Worm (Caenorhabditis elegans) whole organism, L1 larva: ENCODE measurements around the gene K07E8.7.

Source experiments
- C04F5.9 ChIP-seq: sonication (generic microtip); optimal IDR thresholded peaks from 2 replicates; lab custom pipeline; 2016; ENCODE audit warnings: missing genetic modification characterization, missing compliant biosample characterization
- C16A3.4 ChIP-seq: fragments of 150-350 bp; optimal IDR thresholded peaks from 2 replicates; lab custom pipeline; 2014; ENCODE audit warnings: missing biosample characterization, missing genetic modification characterization
- F16B12.6 ChIP-seq: fragments of 150-350 bp; optimal IDR thresholded peaks from 2 replicates; lab custom pipeline; 2014; ENCODE audit warnings: missing biosample characterization, missing genetic modification characterization
- blmp-1 ChIP-seq: fragments of 150-350 bp; optimal IDR thresholded peaks from 2 replicates; lab custom pipeline; 2014; ENCODE audit warnings: missing biosample characterization, missing genetic modification characterization
- ceh-63 ChIP-seq: fragments of 200-800 bp; sonication (Bioruptor generic); optimal IDR thresholded peaks from 2 replicates; lab custom pipeline; 2018; ENCODE audit warnings: mild to moderate bottlenecking, missing genetic modification characterization, missing compliant biosample characterization
- ceh-90 ChIP-seq: sonication (generic microtip); optimal IDR thresholded peaks from 2 replicates; lab custom pipeline; 2016; ENCODE audit warnings: missing genetic modification characterization, missing compliant biosample characterization
- dpl-1 ChIP-seq, 3 experiments: fragments of 150-350 bp in 2 of 3; sonication (generic microtip) in 1 of 3; optimal IDR thresholded peaks; 2 replicates each; lab custom pipeline; 2014 to 2017; ENCODE audit warnings: missing biosample characterization in 3 of 3, missing genetic modification characterization in 3 of 3, missing genetic modification reagents in 3 of 3
- dsc-1 ChIP-seq: sonication (generic microtip); optimal IDR thresholded peaks from 2 replicates; lab custom pipeline; 2016; ENCODE audit warnings: mild to moderate bottlenecking, missing genetic modification characterization, missing compliant biosample characterization
- efl-1 ChIP-seq, 4 experiments: fragments of 150-350 bp; optimal IDR thresholded peaks in 3 of 4; peaks in 1 of 4; 1 replicate in 1 of 4; 2 replicates in 3 of 4; lab custom pipeline; 2014; ENCODE audit warnings: missing biosample characterization in 2 of 4, missing genetic modification characterization in 2 of 4, missing genetic modification reagents in 2 of 4
- egl-13 ChIP-seq: sonication (generic microtip); optimal IDR thresholded peaks from 2 replicates; lab custom pipeline; 2016; ENCODE audit warnings: missing genotype, missing genetic modification reagents, missing genetic modification characterization, missing compliant biosample characterization
- elt-2 ChIP-seq: sonication (generic microtip); optimal IDR thresholded peaks from 2 replicates; lab custom pipeline; 2016; ENCODE audit warnings: missing genetic modification characterization, mild to moderate bottlenecking, inconsistent platforms, missing compliant biosample characterization, missing genetic modification reagents
- elt-3 ChIP-seq, 6 experiments: fragments of 150-350 bp in 1 of 6; sonication (generic microtip); optimal IDR thresholded peaks; 2 replicates each; lab custom pipeline; 2017 to 2018; ENCODE audit warnings: missing biosample characterization in 6 of 6, missing genetic modification characterization in 6 of 6, inconsistent platforms in 1 of 6
- ets-5 ChIP-seq: fragments of 200-800 bp; sonication (Bioruptor generic); IDR thresholded peaks from 2 replicates; pipeline ENCODE4 v1.3.6; 2022; ENCODE audit warnings: missing genetic modification characterization, missing compliant biosample characterization
- fos-1 ChIP-seq: fragments of 150-350 bp; optimal IDR thresholded peaks from 2 replicates; lab custom pipeline; 2014; ENCODE audit warnings: missing biosample characterization, missing genetic modification characterization
- grh-1 ChIP-seq: fragments of 200-800 bp; sonication (Bioruptor generic); IDR thresholded peaks from 2 replicates; pipeline ENCODE4 v1.3.6; 2022; ENCODE audit warnings: missing genetic modification reagents, missing genetic modification characterization, missing compliant biosample characterization
- hpl-2 ChIP-seq: fragments of 150-350 bp; optimal IDR thresholded peaks from 2 replicates; lab custom pipeline; 2014; ENCODE audit warnings: missing biosample characterization, missing genetic modification reagents, missing genetic modification characterization
- irx-1 ChIP-seq: sonication (generic microtip); optimal IDR thresholded peaks from 2 replicates; lab custom pipeline; 2016; ENCODE audit warnings: missing genetic modification characterization, missing compliant biosample characterization
- lin-14 ChIP-seq: fragments of 200-800 bp; sonication (Bioruptor generic); optimal IDR thresholded peaks from 2 replicates; lab custom pipeline; 2018; ENCODE audit warnings: mild to moderate bottlenecking, missing genetic modification characterization, moderate library complexity, missing compliant biosample characterization
- lin-15B ChIP-seq: fragments of 150-350 bp; sonication (generic microtip); optimal IDR thresholded peaks from 3 replicates; lab custom pipeline; 2014; ENCODE audit warnings: missing biosample characterization, missing genetic modification characterization
- lin-35 ChIP-seq, 2 experiments: fragments of 150-350 bp; optimal IDR thresholded peaks; 2 replicates each; lab custom pipeline; 2014; ENCODE audit warnings: missing biosample characterization in 2 of 2, missing genetic modification characterization in 2 of 2, missing genetic modification reagents in 2 of 2
- lin-39 ChIP-seq: fragments of 150-350 bp; optimal IDR thresholded peaks from 2 replicates; lab custom pipeline; 2014; ENCODE audit warnings: missing biosample characterization, missing genetic modification reagents, missing genetic modification characterization
- lir-3 ChIP-seq: sonication (generic microtip); optimal IDR thresholded peaks from 2 replicates; lab custom pipeline; 2016; ENCODE audit warnings: mild to moderate bottlenecking, missing genetic modification characterization, moderate library complexity, missing compliant biosample characterization; ENCODE audit not compliant: poor library complexity
- lsy-2 ChIP-seq, 2 experiments: fragments of 150-350 bp; optimal IDR thresholded peaks; 2 replicates each; lab custom pipeline; 2014; ENCODE audit warnings: missing biosample characterization in 2 of 2, missing genetic modification characterization in 2 of 2
- mdl-1 ChIP-seq, 2 experiments: fragments of 150-350 bp; optimal IDR thresholded peaks; 2 replicates each; lab custom pipeline; 2014 to 2017; ENCODE audit warnings: missing biosample characterization in 2 of 2, missing genetic modification characterization in 2 of 2, inconsistent platforms in 1 of 2
- mep-1 ChIP-seq: fragments of 150-350 bp; optimal IDR thresholded peaks from 2 replicates; lab custom pipeline; 2014; ENCODE audit warnings: missing biosample characterization, missing genetic modification characterization
- nhr-12 ChIP-seq: sonication (generic microtip); optimal IDR thresholded peaks from 2 replicates; lab custom pipeline; 2017; ENCODE audit warnings: missing biosample characterization, missing genetic modification characterization
- nhr-19 ChIP-seq: fragments of 200-800 bp; sonication (Bioruptor generic); conservative IDR thresholded peaks from 2 replicates; pipeline ENCODE4 v1.3.6; 2022; ENCODE audit warnings: missing genetic modification characterization, missing compliant biosample characterization
- nhr-20 ChIP-seq: sonication (generic microtip); optimal IDR thresholded peaks from 2 replicates; lab custom pipeline; 2016; ENCODE audit warnings: mild to moderate bottlenecking, missing genetic modification characterization, missing compliant biosample characterization
- nhr-237 ChIP-seq: fragments of 150-350 bp; optimal IDR thresholded peaks from 2 replicates; lab custom pipeline; 2014; ENCODE audit warnings: missing biosample characterization, missing genetic modification characterization
- nhr-28 ChIP-seq: fragments of 150-350 bp; optimal IDR thresholded peaks from 2 replicates; lab custom pipeline; 2014; ENCODE audit warnings: missing biosample characterization, missing genetic modification characterization
- nhr-71 ChIP-seq: sonication (generic microtip); optimal IDR thresholded peaks from 2 replicates; lab custom pipeline; 2016; ENCODE audit warnings: mild to moderate bottlenecking, missing genetic modification characterization, moderate library complexity, missing compliant biosample characterization
- nhr-84 ChIP-seq: sonication (generic microtip); optimal IDR thresholded peaks from 2 replicates; lab custom pipeline; 2017; ENCODE audit warnings: missing biosample characterization, missing genetic modification characterization
- nhr-85 ChIP-seq: sonication (generic microtip); peaks from one replicate; lab custom pipeline; 2016; ENCODE audit warnings: missing genetic modification characterization, inconsistent platforms, missing compliant biosample characterization
- nhr-90 ChIP-seq: sonication (generic microtip); optimal IDR thresholded peaks from 2 replicates; lab custom pipeline; 2016; ENCODE audit warnings: mild to moderate bottlenecking, missing genetic modification characterization, missing compliant biosample characterization; ENCODE audit not compliant: poor library complexity
- pag-3 ChIP-seq: sonication (generic microtip); optimal IDR thresholded peaks from 2 replicates; lab custom pipeline; 2017; ENCODE audit warnings: missing genetic modification characterization, mild to moderate bottlenecking, missing compliant biosample characterization, antibody characterized with exemption, borderline replicate concordance; ENCODE audit not compliant: insufficient read depth
- pax-3 ChIP-seq: fragments of 200-800 bp; sonication (Bioruptor generic); optimal IDR thresholded peaks from 2 replicates; lab custom pipeline; 2018; ENCODE audit warnings: mild to moderate bottlenecking, missing genetic modification characterization, moderate library complexity, missing compliant biosample characterization
- rnt-1 ChIP-seq: sonication (generic microtip); optimal IDR thresholded peaks from 2 replicates; lab custom pipeline; 2016; ENCODE audit warnings: mild to moderate bottlenecking, missing genetic modification characterization, moderate library complexity, missing compliant biosample characterization
- skn-1 ChIP-seq: fragments of 150-350 bp; optimal IDR thresholded peaks from 2 replicates; lab custom pipeline; 2014; ENCODE audit warnings: missing biosample characterization, missing genetic modification characterization
- snpc-4 ChIP-seq: fragments of 150-350 bp; optimal IDR thresholded peaks from 2 replicates; lab custom pipeline; 2014; ENCODE audit warnings: missing biosample characterization, missing genetic modification characterization
- sptf-1 ChIP-seq: fragments of 150-350 bp; optimal IDR thresholded peaks from 2 replicates; lab custom pipeline; 2014; ENCODE audit warnings: missing biosample characterization, missing genetic modification characterization
- sup-37 ChIP-seq: fragments of 200-800 bp; sonication (Bioruptor generic); optimal IDR thresholded peaks from 2 replicates; lab custom pipeline; 2018; ENCODE audit warnings: mild to moderate bottlenecking, missing genetic modification characterization, missing compliant biosample characterization
- swsn-7 ChIP-seq: sonication (generic microtip); optimal IDR thresholded peaks from 2 replicates; lab custom pipeline; 2016; ENCODE audit warnings: missing genetic modification characterization, missing compliant biosample characterization
- tbx-2 ChIP-seq: sonication (generic microtip); optimal IDR thresholded peaks from 2 replicates; lab custom pipeline; 2016; ENCODE audit warnings: missing genetic modification characterization, missing compliant biosample characterization
- tlp-1 ChIP-seq: fragments of 150-350 bp; optimal IDR thresholded peaks from 2 replicates; lab custom pipeline; 2014; ENCODE audit warnings: missing biosample characterization, missing genetic modification characterization
- unc-98 ChIP-seq: fragments of 200-800 bp; sonication (Bioruptor generic); IDR thresholded peaks from 2 replicates; pipeline ENCODE4 v1.3.6; 2022; ENCODE audit warnings: missing genetic modification characterization, missing compliant biosample characterization
- zip-4 ChIP-seq: fragments of 200-800 bp; sonication (Bioruptor generic); optimal IDR thresholded peaks from 2 replicates; lab custom pipeline; 2018; ENCODE audit warnings: mild to moderate bottlenecking, missing genetic modification characterization, moderate library complexity, missing compliant biosample characterization

Gene K07E8.7

DNA sequence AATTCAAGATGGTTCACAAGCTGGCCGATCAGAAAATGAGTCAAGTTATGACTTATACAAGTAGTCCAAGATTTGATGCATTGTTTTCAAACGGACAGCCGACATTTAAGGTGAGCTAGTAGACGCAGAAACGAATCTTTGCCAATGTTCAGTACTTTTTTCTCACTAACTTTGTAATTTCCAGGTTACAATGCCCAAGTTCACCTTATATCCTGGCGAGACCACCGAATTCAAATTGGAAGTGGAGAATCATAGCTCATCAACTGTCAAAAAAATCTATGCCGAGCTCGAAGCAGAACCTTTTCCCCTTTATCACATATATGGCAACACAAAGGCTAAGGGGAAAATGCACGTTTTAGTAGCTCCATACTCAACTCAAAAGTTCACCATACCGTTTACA lies 22.3 kb downstream of the K07E8.7 start:
- TF ChIP-seq nhr-12 (tag; lab: Kevin White, UChicago) (no peak), nhr-20 (tag; lab: Kevin White, UChicago) (no peak), ets-5 (GFP tag; lab: Robert Waterston, UW) (no peak), zip-4 (GFP tag; lab: Kevin White, UChicago) (no peak), snpc-4 (tag; lab: Kevin White, UChicago) (no peak), nhr-28 (tag; lab: Kevin White, UChicago) (no peak), mep-1 (tag; lab: Kevin White, UChicago) (no peak), tlp-1 (tag; lab: Kevin White, UChicago) (no peak), ceh-63 (no peak), egl-13 (no peak), lir-3 (tag; lab: Kevin White, UChicago) (no peak), nhr-237 (no peak), lin-14 (GFP tag; lab: Kevin White, UChicago) (no peak), sup-37 (GFP tag; lab: Kevin White, UChicago) (no peak), lin-35 (GFP tag; optimal IDR thresholded peaks at IDR 0.05; lab: Kevin White, UChicago) (no peak), grh-1 (GFP tag; lab: Robert Waterston, UW) (no peak), elt-2 (tag; lab: Kevin White, UChicago) (no peak), skn-1 (tag; lab: Kevin White, UChicago) (no peak), irx-1 (tag; lab: Kevin White, UChicago) (no peak), C04F5.9 (no peak)
- TF ChIP-seq, all 84 proteins: peak for 0

DNA sequence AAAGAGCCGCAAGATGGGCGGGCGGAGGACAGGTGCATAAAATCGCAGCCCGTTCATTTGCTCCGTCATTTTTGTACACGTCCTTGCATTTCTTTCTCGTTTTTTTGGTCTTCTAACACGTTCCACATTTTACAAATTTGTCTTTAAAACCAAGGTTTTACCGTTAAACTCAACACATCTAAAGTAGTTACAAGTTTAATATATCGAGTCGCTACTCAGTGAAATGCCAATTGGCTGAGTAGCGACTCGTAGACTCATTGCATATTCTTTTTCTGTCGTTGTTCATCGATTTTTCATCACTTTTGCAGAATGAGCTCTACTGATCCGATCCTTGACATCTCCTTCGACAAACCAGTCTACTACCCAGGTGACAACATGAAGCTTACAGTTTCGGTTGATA lies 23.0 kb downstream of the K07E8.7 start, which contains the start of gene arrd-1:
TSS of gene arrd-1 (plus strand) at position 301 of the 400 bp plus-strand sequence.
- TF ChIP-seq snpc-4 (tag; lab: Kevin White, UChicago) (no peak), lsy-2 (tag; optimal IDR thresholded peaks at IDR 0.05; lab: Kevin White, UChicago) (no peak), C16A3.4 (tag; lab: Kevin White, UChicago) (no peak), irx-1 (tag; lab: Kevin White, UChicago) (no peak), lin-39 (tag; lab: Kevin White, UChicago) (no peak), nhr-84 (tag; lab: Kevin White, UChicago) (no peak), efl-1 (optimal IDR thresholded peaks at IDR 0.05; lab: Kevin White, UChicago) (no peak), efl-1 (GFP tag; optimal IDR thresholded peaks at IDR 0.05 in 1 of 2; lab: Kevin White, UChicago) (peak in 1 of 2 experiments; percentile 3)
- TF ChIP-seq, all 84 proteins: peak for 1

DNA sequence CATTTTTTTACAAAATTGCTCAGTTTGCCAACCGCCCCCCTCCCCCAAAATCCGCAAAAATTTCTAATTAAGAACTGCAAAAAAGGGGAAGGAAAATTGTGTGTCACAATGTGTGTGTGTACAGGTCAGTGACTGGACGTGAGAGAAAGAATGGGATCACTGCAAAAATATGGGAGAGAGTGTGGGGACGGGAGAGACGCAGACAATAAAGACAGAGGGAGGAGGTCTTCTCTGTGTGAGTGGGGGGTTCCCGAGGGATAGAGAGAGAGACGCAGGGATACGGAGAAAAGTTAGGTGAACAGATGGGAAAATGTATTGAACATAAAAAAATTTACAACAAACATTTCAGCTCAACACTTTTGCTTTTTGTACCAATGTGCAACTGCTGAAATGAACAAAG lies 24.2 kb downstream of the K07E8.7 start:
- peak; percentile 36 for TF ChIP-seq F16B12.6
- TF ChIP-seq sptf-1 (tag; lab: Kevin White, UChicago), result no peak
- peak; percentile 60 for TF ChIP-seq swsn-7 (tag; lab: Kevin White, UChicago)
- TF ChIP-seq nhr-90 (tag; lab: Kevin White, UChicago), result peak; percentile 59
- peak; percentile 33 for TF ChIP-seq pag-3 (tag; lab: Kevin White, UChicago)
- peak; percentile 63 for TF ChIP-seq nhr-20 (tag; lab: Kevin White, UChicago)
- peak; percentile 43 for TF ChIP-seq tbx-2
- TF ChIP-seq blmp-1 (tag; lab: Kevin White, UChicago), result peak; percentile 69
- TF ChIP-seq mep-1 (tag; lab: Kevin White, UChicago), result peak; percentile 64
- TF ChIP-seq elt-3 (tag; optimal IDR thresholded peaks at IDR 0.05; lab: Kevin White, UChicago), result peak in 2 of 6 experiments; percentile 20 to 51
- peak; percentile 29 to 59 for TF ChIP-seq lin-35 (GFP tag; optimal IDR thresholded peaks at IDR 0.05; lab: Kevin White, UChicago)
- TF ChIP-seq dpl-1 (GFP tag; optimal IDR thresholded peaks at IDR 0.05; lab: Kevin White, UChicago), result peak; percentile 15 to 46 (median 44)
- peak; percentile 56 for TF ChIP-seq dsc-1 (tag; lab: Kevin White, UChicago)
- TF ChIP-seq snpc-4 (tag; lab: Kevin White, UChicago), result no peak
- peak; percentile 49; the same call in 1 of the 2 replicates for TF ChIP-seq nhr-19 (GFP tag; lab: Robert Waterston, UW)
- no peak for TF ChIP-seq hpl-2 (GFP tag; lab: Kevin White, UChicago)
- peak; percentile 41; the same call in 1 of the 2 replicates for TF ChIP-seq unc-98 (GFP tag; lab: Robert Waterston, UW)
- peak; percentile 63 to 68 for TF ChIP-seq efl-1 (optimal IDR thresholded peaks at IDR 0.05; lab: Kevin White, UChicago)
- peak; percentile 31 to 90 for TF ChIP-seq efl-1 (GFP tag; optimal IDR thresholded peaks at IDR 0.05 in 1 of 2; lab: Kevin White, UChicago)
- peak; percentile 90 for TF ChIP-seq lin-14 (GFP tag; lab: Kevin White, UChicago)
- TF ChIP-seq fos-1 (tag; lab: Kevin White, UChicago), result no peak
- no peak for TF ChIP-seq ceh-90 (tag; lab: Kevin White, UChicago)
- no peak for TF ChIP-seq pax-3 (tag; lab: Kevin White, UChicago)
- TF ChIP-seq lsy-2 (tag; optimal IDR thresholded peaks at IDR 0.05; lab: Kevin White, UChicago), result peak in 1 of 2 experiments; percentile 59
- TF ChIP-seq lin-15B, result no peak
- TF ChIP-seq nhr-71 (tag; lab: Kevin White, UChicago), result peak; percentile 77
- peak; percentile 71 for TF ChIP-seq rnt-1 (tag; lab: Kevin White, UChicago)
- TF ChIP-seq lir-3 (tag; lab: Kevin White, UChicago), result peak; percentile 5
- peak; percentile 89 for TF ChIP-seq nhr-85
- TF ChIP-seq mdl-1 (tag; optimal IDR thresholded peaks at IDR 0.05; lab: Kevin White, UChicago), result peak in 1 of 2 experiments; percentile 52
